Fruit fly (Drosophila melanogaster): ENCODE measurements around the gene CG34302.

Gene CG34302

DNA sequence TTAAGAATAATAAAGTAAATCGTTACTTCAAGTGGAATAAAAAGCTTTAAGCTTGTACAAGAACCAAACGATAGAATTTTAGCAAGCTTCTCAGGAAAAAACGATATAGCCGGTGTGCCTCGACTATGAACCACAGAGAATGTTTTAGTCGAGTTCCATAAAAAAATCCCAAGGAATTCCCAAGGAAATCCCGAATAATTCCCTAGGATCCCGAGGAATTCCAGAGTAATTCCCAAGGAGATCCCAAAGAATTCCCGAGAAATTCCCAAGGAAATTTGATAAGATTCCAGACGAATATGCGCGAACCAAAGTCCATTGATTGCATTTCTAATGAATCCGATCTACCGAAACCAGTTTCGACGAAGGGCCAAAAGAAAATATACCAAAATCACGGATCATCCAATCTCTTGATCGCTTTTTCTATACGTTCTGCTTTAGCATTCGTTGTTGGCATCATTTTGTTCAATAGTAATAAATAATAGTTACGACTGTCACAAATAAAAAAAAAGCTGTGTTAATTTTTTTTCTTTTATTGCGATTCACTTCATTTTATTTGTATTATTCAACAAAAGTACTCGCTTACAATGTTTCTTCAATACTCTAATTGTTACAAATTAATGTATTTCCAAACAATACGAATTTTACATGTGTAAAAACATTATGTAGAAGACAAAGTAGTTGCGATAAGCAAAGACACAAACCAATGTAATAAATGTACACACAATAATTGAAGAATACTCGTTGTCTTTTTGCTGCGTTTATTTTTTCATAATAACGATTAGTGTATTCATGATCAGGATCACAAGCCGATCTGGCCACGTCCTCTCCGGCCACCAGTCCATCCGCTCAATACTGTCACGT, 45.1 kb upstream of the CG34302 start (continued):
- no peak for TF ChIP-seq CG14050 (GFP tag; IDR thresholded peaks at IDR 0.05)
- peak; percentile 20 for TF ChIP-seq trem (tag; optimal IDR thresholded peaks at IDR 0.05)
- no peak for TF ChIP-seq wek (GFP tag; optimal IDR thresholded peaks at IDR 0.05)
- no peak for TF ChIP-seq CG9215 (GFP tag; IDR thresholded peaks at IDR 0.05)
- TF ChIP-seq CG4424 (GFP tag; optimal IDR thresholded peaks at IDR 0.05): no peak
- no peak for TF ChIP-seq seq (GFP tag; IDR thresholded peaks at IDR 0.05)
- TF ChIP-seq fu2 (GFP tag; optimal IDR thresholded peaks at IDR 0.05): no peak
- no peak for TF ChIP-seq Side (GFP tag; optimal IDR thresholded peaks at IDR 0.05)
- no peak for TF ChIP-seq CG3995 (GFP tag; optimal IDR thresholded peaks at IDR 0.05)
- TF ChIP-seq CG11247 (GFP tag; IDR thresholded peaks at IDR 0.05): no peak
- TF ChIP-seq sr (GFP tag; IDR thresholded peaks at IDR 0.05): no peak
- no peak for TF ChIP-seq danr (GFP tag; IDR thresholded peaks at IDR 0.05)
- no peak for TF ChIP-seq ftz-f1 (GFP tag; optimal IDR thresholded peaks at IDR 0.05)
- no peak for TF ChIP-seq hb (GFP tag; IDR thresholded peaks at IDR 0.05; ENCODE audit: partially characterized antibody)
- TF ChIP-seq schlank (tag; optimal IDR thresholded peaks at IDR 0.05): no peak
- TF ChIP-seq Hr3 (GFP tag; optimal IDR thresholded peaks at IDR 0.05): no peak
- no peak for TF ChIP-seq br (optimal IDR thresholded peaks at IDR 0.05)
- TF ChIP-seq vvl (GFP tag; IDR thresholded peaks at IDR 0.05): no peak
- TF ChIP-seq Hr39 (optimal IDR thresholded peaks at IDR 0.05): no peak
- no peak for TF ChIP-seq HLH4C (GFP tag; IDR thresholded peaks at IDR 0.05; ENCODE audit: partially characterized antibody)
- peak; percentile 71 for TF ChIP-seq pros (GFP tag; optimal IDR thresholded peaks at IDR 0.05)
- no peak for TF ChIP-seq mld (GFP tag; IDR thresholded peaks at IDR 0.05; ENCODE audit: partially characterized antibody)
- no peak for TF ChIP-seq CG10654 (GFP tag; optimal IDR thresholded peaks at IDR 0.05)
- TF ChIP-seq CG16779 (GFP tag; IDR thresholded peaks at IDR 0.05): no peak
- TF ChIP-seq CG7357 (GFP tag; IDR thresholded peaks at IDR 0.05): no peak
- TF ChIP-seq Med (GFP tag): no peak
- TF ChIP-seq CG9876 (GFP tag; optimal IDR thresholded peaks at IDR 0.05): no peak
- TF ChIP-seq CG12155 (GFP tag; optimal IDR thresholded peaks at IDR 0.05): peak; percentile 99
- TF ChIP-seq gt (GFP tag; IDR thresholded peaks at IDR 0.05): no peak
- TF ChIP-seq CG3726 (GFP tag; IDR thresholded peaks at IDR 0.05): no peak
- no peak for TF ChIP-seq ind (GFP tag; optimal IDR thresholded peaks at IDR 0.05)
- no peak for TF ChIP-seq Mrtf (GFP tag; IDR thresholded peaks at IDR 0.05)
- TF ChIP-seq mirr (GFP tag; optimal IDR thresholded peaks at IDR 0.05): no peak
- TF ChIP-seq Dref (GFP tag; IDR thresholded peaks at IDR 0.05): no peak
- no peak for TF ChIP-seq Antp (GFP tag; optimal IDR thresholded peaks at IDR 0.05)
- no peak for TF ChIP-seq tna (GFP tag; IDR thresholded peaks at IDR 0.05; ENCODE audit: partially characterized antibody)
- TF ChIP-seq CG3163 (GFP tag; optimal IDR thresholded peaks at IDR 0.05): no peak
- TF ChIP-seq CG6272 (GFP tag; IDR thresholded peaks at IDR 0.05): no peak
- peak; percentile 16; the same call in 1 of the 3 replicates for TF ChIP-seq knrl (GFP tag; IDR thresholded peaks at IDR 0.05; ENCODE audit: partially characterized antibody)
- no peak for TF ChIP-seq kah (GFP tag; optimal IDR thresholded peaks at IDR 0.05)
- TF ChIP-seq CG13296 (GFP tag; optimal IDR thresholded peaks at IDR 0.05): no peak
- TF ChIP-seq CG1024 (GFP tag; IDR thresholded peaks at IDR 0.05): no peak
- no peak for TF ChIP-seq btn (GFP tag; optimal IDR thresholded peaks at IDR 0.05)
- no peak for TF ChIP-seq Oaz (GFP tag; IDR thresholded peaks at IDR 0.05)
- TF ChIP-seq CG12236 (GFP tag; optimal IDR thresholded peaks at IDR 0.05): no peak
- no peak for TF ChIP-seq wdn (GFP tag; IDR thresholded peaks at IDR 0.05)
- no peak for TF ChIP-seq CG1647 (GFP tag; optimal IDR thresholded peaks at IDR 0.05)
- TF ChIP-seq CG10209 (GFP tag; optimal IDR thresholded peaks at IDR 0.05): no peak
- no peak for TF ChIP-seq ERR (GFP tag; optimal IDR thresholded peaks at IDR 0.05)
- no peak for TF ChIP-seq Trl (optimal IDR thresholded peaks at IDR 0.05)
- no peak for TF ChIP-seq Trl (GFP tag; optimal IDR thresholded peaks at IDR 0.05)
- TF ChIP-seq dan (GFP tag; IDR thresholded peaks at IDR 0.05): no peak
- TF ChIP-seq Dbx (GFP tag; IDR thresholded peaks at IDR 0.05): no peak

Data from whole organism, embryonic.